Worm (Caenorhabditis elegans): ENCODE results near the gene M195.2.

DNA sequence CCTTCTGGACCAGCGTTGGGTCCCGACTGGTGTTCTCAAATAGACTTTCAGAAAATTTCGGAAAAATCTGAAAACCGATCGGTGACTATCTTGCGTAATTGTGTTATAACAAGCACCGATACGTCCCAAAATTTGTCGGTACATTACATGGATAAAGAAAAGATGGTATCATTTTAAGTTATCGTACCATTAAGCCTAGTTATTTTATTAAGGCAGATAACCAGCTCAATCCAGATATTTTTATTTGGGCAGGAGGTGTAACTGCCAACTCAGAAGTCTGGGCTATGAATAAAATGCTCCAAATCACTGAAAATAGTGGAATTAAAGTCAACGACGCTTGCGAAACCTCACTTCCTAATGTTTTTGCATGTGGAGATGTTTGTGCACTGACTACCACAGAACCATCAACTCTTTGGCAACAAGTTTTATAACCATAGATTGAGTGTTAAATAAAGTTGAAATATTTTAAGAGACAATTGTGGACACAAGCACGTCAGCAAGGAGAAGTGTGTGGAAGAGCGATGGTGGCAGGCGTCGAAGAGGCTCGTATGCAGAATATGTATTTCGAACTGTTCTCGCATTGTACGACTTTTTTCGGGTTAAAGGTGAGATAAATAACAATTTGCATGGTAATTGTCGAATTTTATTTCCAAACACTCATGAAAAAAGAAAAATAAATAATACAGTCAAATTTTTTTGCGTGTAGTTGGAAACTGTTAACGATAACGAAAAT is 34.2 kb upstream of the M195.2 start:
- TF ChIP-seq W03F9.2 (tag; optimal IDR thresholded peaks at IDR 0.05) (no peak), him-1 (tag; optimal IDR thresholded peaks at IDR 0.05) (no peak), dao-5 (tag; optimal IDR thresholded peaks at IDR 0.05) (no peak)
